Worm (Caenorhabditis elegans) whole organism, L3 larva: ENCODE measurements around the gene fbxb-15.

Experiments
- ceh-82 ChIP-seq: fragments of 150-350 bp; optimal IDR thresholded peaks from 2 replicates; lab custom pipeline; 2014; ENCODE audit warnings: missing biosample characterization, missing genetic modification characterization
- nhr-23 ChIP-seq: fragments of 150-350 bp; optimal IDR thresholded peaks from 2 replicates; lab custom pipeline; 2014; ENCODE audit warnings: missing biosample characterization, missing genetic modification reagents, missing genetic modification characterization
- pha-4 ChIP-seq: fragments of 150-350 bp; optimal IDR thresholded peaks from 2 replicates; lab custom pipeline; 2014; ENCODE audit warnings: missing biosample characterization, missing genetic modification reagents, missing genetic modification characterization
- unc-39 ChIP-seq: sonication (generic microtip); optimal IDR thresholded peaks from 4 replicates; lab custom pipeline; 2017; ENCODE audit warnings: missing biosample characterization, missing genetic modification characterization

DNA sequence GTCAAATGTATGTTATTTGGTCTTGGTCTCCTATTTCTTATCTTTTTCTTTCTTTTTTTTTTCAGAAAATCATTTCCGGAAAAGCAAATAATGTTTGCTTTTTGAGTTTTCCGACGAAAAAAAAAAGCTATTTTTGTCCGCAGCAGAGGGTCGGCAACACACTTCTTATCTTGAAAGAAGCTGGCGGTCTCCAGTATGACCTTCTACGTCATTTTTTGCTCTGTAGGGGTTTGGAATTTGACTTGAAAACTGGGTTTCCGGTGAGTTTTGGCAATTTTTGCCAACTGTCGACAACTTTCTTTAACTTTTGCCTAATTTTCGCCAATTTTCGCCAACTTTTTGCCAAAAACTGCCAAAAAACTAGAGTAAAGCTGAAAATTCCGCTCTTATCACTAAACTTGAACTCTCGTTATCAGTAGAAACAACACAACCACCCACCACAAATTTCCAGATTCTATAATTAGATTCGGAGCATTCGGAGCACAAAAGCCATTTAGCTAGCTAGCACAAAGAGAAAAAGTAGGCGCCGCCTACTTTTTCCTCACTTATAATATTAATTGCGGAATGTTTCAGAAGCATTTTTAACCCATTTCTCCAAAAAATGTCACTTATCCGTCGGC, 17.1 kb upstream of the fbxb-15 start, which contains the start of gene nhx-6:
- no peak for TF ChIP-seq nhr-23 (tag; lab: Kevin White, UChicago)
- TF ChIP-seq unc-39 (tag; lab: Kevin White, UChicago) = no peak
- no peak for TF ChIP-seq pha-4
- TF ChIP-seq ceh-82 (tag; lab: Kevin White, UChicago) = no peak
